Fruit fly (Drosophila melanogaster): ENCODE data around the gene Sr-CIV.

dm6 chr2L:3538564-3539411 is 14.9 kb upstream of the Sr-CIV start, which contains the start of gene drm:
- TF ChIP-seq peb (GFP tag; IDR thresholded peaks at IDR 0.05) (no peak), CG10274 (GFP tag; optimal IDR thresholded peaks at IDR 0.05) (no peak), Sin3A (optimal IDR thresholded peaks at IDR 0.05) (no peak), CG18011 (GFP tag; optimal IDR thresholded peaks at IDR 0.05) (no peak), B-H2 (GFP tag; optimal IDR thresholded peaks at IDR 0.05) (no peak), Ravus (GFP tag; IDR thresholded peaks at IDR 0.05) (no peak), HmgZ (tag; optimal IDR thresholded peaks at IDR 0.05) (no peak), CG6854 (GFP tag; optimal IDR thresholded peaks at IDR 0.05) (no peak), CG1602 (GFP tag; optimal IDR thresholded peaks at IDR 0.05) (no peak), CG4404 (GFP tag; IDR thresholded peaks at IDR 0.05) (no peak)

Measured in whole organism, embryonic.